Worm (Caenorhabditis elegans): ENCODE measurements around the gene R05H5.7.
A peak's percentile ranks its signal among the peaks of the same experiment; 100 is the strongest.

R05H5.7 gene

ce11 chrII:10168905-10169782 is 23.2 kb upstream of the R05H5.7 start, which contains the start of gene daf-19:
Gene daf-19 (minus strand): TSS chrII:10169346.
- TF ChIP-seq nhr-232 (tag; optimal IDR thresholded peaks at IDR 0.05) = no peak
- TF ChIP-seq eyg-1 (tag; optimal IDR thresholded peaks at IDR 0.05) = peak; percentile 42
- TF ChIP-seq hlh-13 (GFP tag; optimal IDR thresholded peaks at IDR 0.05) = peak; percentile 45
- TF ChIP-seq rnt-1 (tag; optimal IDR thresholded peaks at IDR 0.05) = peak; percentile 68
- TF ChIP-seq sdc-2 (tag; optimal IDR thresholded peaks at IDR 0.05) = peak; percentile 76
- TF ChIP-seq pha-2 (tag; optimal IDR thresholded peaks at IDR 0.05) = peak; percentile 68
- TF ChIP-seq ceh-48 (tag; optimal IDR thresholded peaks at IDR 0.05) = peak; percentile 74
- TF ChIP-seq elt-2 (tag; optimal IDR thresholded peaks at IDR 0.05) = peak; percentile 30
- TF ChIP-seq ama-1 (optimal IDR thresholded peaks at IDR 0.05) = peak; percentile 81
- TF ChIP-seq dve-1 (tag; optimal IDR thresholded peaks at IDR 0.05) = peak; percentile 55
- peak; percentile 57 for TF ChIP-seq F13H6.1 (tag; optimal IDR thresholded peaks at IDR 0.05)
- TF ChIP-seq ceh-14 (tag; optimal IDR thresholded peaks at IDR 0.05) = peak; percentile 87
- TF ChIP-seq ceh-31 (tag; optimal IDR thresholded peaks at IDR 0.05) = peak; percentile 84
- TF ChIP-seq tbx-7 (tag; optimal IDR thresholded peaks at IDR 0.05) = no peak
- no peak for TF ChIP-seq elt-4 (tag; optimal IDR thresholded peaks at IDR 0.05)
- peak; percentile 78 for TF ChIP-seq sox-4 (tag; optimal IDR thresholded peaks at IDR 0.05)
- peak; percentile 74 for TF ChIP-seq hlh-8 (tag; optimal IDR thresholded peaks at IDR 0.05)
- TF ChIP-seq dmd-4 (tag; optimal IDR thresholded peaks at IDR 0.05; ENCODE audit: borderline replicate concordance) = peak; percentile 52
- peak; percentile 79 for TF ChIP-seq ref-2 (tag; optimal IDR thresholded peaks at IDR 0.05)
- peak; percentile 70 for TF ChIP-seq pros-1 (tag; optimal IDR thresholded peaks at IDR 0.05)
- TF ChIP-seq unc-3 (GFP tag; conservative IDR thresholded peaks at IDR 0.05) = 0 out of 2 replicates have a peak, but pooled peaks have one; percentile 8
- TF ChIP-seq unc-3 (tag; optimal IDR thresholded peaks at IDR 0.05) = no peak
- TF ChIP-seq fax-1 (tag; optimal IDR thresholded peaks at IDR 0.05) = peak; percentile 21
- TF ChIP-seq hlh-6 (tag; optimal IDR thresholded peaks at IDR 0.05) = peak; percentile 90
- peak; percentile 72 for TF ChIP-seq ceh-30 (tag; optimal IDR thresholded peaks at IDR 0.05)
- no peak for TF ChIP-seq pha-4 (tag; optimal IDR thresholded peaks at IDR 0.05)
- no peak for TF ChIP-seq ceh-24 (tag; optimal IDR thresholded peaks at IDR 0.05)
- no peak for TF ChIP-seq zip-5 (tag; optimal IDR thresholded peaks at IDR 0.05)
- no peak for TF ChIP-seq fkh-10 (GFP tag; optimal IDR thresholded peaks at IDR 0.05)
- TF ChIP-seq hlh-30 (tag; optimal IDR thresholded peaks at IDR 0.05; ENCODE audit: insufficient read depth) = no peak
- TF ChIP-seq unc-86 (tag; optimal IDR thresholded peaks at IDR 0.05) = peak; percentile 9
- peak; percentile 45 for TF ChIP-seq gmeb-2 (tag; optimal IDR thresholded peaks at IDR 0.05)
- TF ChIP-seq ceh-19 (GFP tag; optimal IDR thresholded peaks at IDR 0.05) = peak; percentile 88
- peak; percentile 29 for TF ChIP-seq che-1 (tag; optimal IDR thresholded peaks at IDR 0.05)
- peak; percentile 75 for TF ChIP-seq ceh-2 (tag; optimal IDR thresholded peaks at IDR 0.05)
- TF ChIP-seq pax-1 (tag; optimal IDR thresholded peaks at IDR 0.05) = no peak
- peak; percentile 74 for TF ChIP-seq unc-42 (tag; optimal IDR thresholded peaks at IDR 0.05)
- peak; percentile 41 for TF ChIP-seq K09A11.1 (tag; optimal IDR thresholded peaks at IDR 0.05; ENCODE audit: insufficient read depth)
- no peak for TF ChIP-seq ceh-22 (tag; optimal IDR thresholded peaks at IDR 0.05)
- peak; percentile 32 for TF ChIP-seq K02D7.2 (tag; optimal IDR thresholded peaks at IDR 0.05)
- no peak for TF ChIP-seq ahr-1 (tag; optimal IDR thresholded peaks at IDR 0.05)
- no peak for TF ChIP-seq pqm-1 (tag; optimal IDR thresholded peaks at IDR 0.05)
- TF ChIP-seq nhr-11 (tag; optimal IDR thresholded peaks at IDR 0.05) = peak; percentile 39
- peak; percentile 69 for TF ChIP-seq C38D4.7 (GFP tag; optimal IDR thresholded peaks at IDR 0.05)
- TF ChIP-seq tbx-2 (tag; optimal IDR thresholded peaks at IDR 0.05) = peak; percentile 91
- TF ChIP-seq lin-11 (tag; optimal IDR thresholded peaks at IDR 0.05) = no peak
- no peak for TF ChIP-seq odd-2 (tag; optimal IDR thresholded peaks at IDR 0.05)
- peak; percentile 79 for TF ChIP-seq nfya-1 (tag; optimal IDR thresholded peaks at IDR 0.05)
- TF ChIP-seq unc-55 (GFP tag; optimal IDR thresholded peaks at IDR 0.05) = no peak
- no peak for TF ChIP-seq ttx-3 (tag; optimal IDR thresholded peaks at IDR 0.05)
- no peak for TF ChIP-seq mec-3 (tag; optimal IDR thresholded peaks at IDR 0.05; ENCODE audit: borderline replicate concordance)
- no peak for TF ChIP-seq npax-4 (tag; optimal IDR thresholded peaks at IDR 0.05)
